Fruit fly (Drosophila melanogaster): Measurements from ENCODE around the gene CG42699.

The CG42699 gene

DNA sequence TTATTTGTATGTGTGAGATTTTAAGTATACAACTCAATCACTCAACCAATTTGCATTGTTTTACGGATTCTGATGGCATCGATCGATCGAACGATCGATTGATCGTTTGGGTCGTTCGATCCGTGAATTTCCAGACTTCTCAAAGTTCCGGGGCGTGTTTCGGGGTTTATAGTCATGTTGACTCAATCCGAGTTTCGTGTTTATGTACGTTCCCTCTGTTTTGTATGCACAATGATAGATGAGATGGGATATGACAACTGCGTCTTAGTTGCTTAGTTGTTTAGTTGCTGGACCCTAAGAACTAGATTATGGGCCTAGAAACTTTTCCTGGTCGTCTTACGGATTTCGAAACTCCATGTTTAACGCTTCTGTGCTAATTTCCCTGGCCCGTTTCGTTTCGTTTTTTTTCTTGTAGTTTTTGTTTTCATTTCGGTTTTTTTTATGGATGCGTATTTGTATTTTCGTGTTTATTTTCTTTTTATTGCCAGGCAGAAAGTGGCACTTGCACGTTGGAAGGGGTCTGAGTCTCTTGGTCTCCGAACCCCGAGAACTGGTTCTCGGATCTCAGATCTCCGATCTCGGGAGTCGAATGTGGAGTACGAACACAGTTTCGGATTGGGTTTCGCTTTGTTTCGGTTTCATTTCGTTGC is 4.4 kb downstream of the CG42699 start:
- TF ChIP-seq CG11617 (GFP tag; optimal IDR thresholded peaks at IDR 0.05) (no peak), cic (GFP tag; optimal IDR thresholded peaks at IDR 0.05) (no peak), CG1620 (GFP tag; optimal IDR thresholded peaks at IDR 0.05) (no peak), CG14711 (tag; optimal IDR thresholded peaks at IDR 0.05) (no peak), CG7045 (GFP tag; optimal IDR thresholded peaks at IDR 0.05) (no peak), Clk (GFP tag; optimal IDR thresholded peaks at IDR 0.05) (no peak), bab1 (GFP tag; optimal IDR thresholded peaks at IDR 0.05) (no peak), ovo (GFP tag; optimal IDR thresholded peaks at IDR 0.05) (no peak), pad (GFP tag; optimal IDR thresholded peaks at IDR 0.05) (no peak), CG7101 (tag; optimal IDR thresholded peaks at IDR 0.05) (no peak), Mnt (GFP tag; optimal IDR thresholded peaks at IDR 0.05) (no peak), toe (GFP tag; optimal IDR thresholded peaks at IDR 0.05) (no peak), CG5204 (GFP tag; optimal IDR thresholded peaks at IDR 0.05) (no peak), kay (GFP tag; ENCODE audit: borderline replicate concordance) (no peak), Hr96 (GFP tag; optimal IDR thresholded peaks at IDR 0.05) (no peak), tj (GFP tag; optimal IDR thresholded peaks at IDR 0.05) (no peak), CG33017 (tag; optimal IDR thresholded peaks at IDR 0.05) (no peak)

DNA sequence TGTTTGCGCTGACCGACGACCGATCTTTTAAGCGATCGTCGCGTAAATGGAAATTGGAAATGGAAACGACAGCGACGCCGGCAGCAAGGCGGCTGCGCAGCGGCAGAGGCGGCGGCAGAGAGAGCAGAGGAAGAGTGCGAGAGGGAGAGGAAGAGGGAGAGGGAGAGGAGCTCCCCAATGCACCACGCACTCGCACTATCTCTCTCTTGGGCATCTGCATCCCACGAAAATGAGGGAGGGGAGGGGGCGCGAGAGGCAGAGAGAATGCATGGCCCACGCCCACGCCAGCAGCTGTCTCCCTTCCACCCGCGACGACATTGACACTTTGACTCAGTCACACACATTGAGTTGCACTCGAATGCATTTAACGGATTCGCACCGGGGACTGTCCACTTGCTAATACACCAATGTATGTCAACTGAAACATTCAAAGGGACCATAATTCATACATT is 6.4 kb downstream of the CG42699 start, which contains the start of gene CG3097:
TSS of gene CG3097 (minus strand) at position 51 of the 452 bp plus-strand sequence.
- TF ChIP-seq CG5204 (GFP tag; optimal IDR thresholded peaks at IDR 0.05) (no peak), pad (GFP tag; optimal IDR thresholded peaks at IDR 0.05) (peak; percentile 81)

DNA sequence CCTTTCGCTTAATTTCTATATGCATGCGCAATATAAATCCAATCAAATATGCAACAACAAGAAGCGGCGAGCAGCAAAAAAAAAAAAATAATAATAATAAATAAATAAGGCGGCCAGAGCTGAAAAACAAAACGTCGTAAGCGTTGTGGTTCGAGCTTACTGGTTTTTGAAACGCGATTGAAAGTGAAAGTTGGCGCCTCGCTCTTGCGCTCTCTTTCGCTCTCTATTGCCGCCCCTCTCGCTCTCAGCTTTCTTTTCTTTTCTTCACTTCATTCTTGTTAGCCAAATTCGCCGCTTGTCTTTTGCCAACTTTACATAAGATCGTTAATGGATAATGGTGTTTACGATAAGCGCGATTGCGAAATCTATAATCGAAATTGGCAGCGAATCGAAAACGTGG is 8.1 kb downstream of the CG42699 start:
- TF ChIP-seq CG11617 (GFP tag; optimal IDR thresholded peaks at IDR 0.05) (no peak), toe (GFP tag; optimal IDR thresholded peaks at IDR 0.05) (no peak), pad (GFP tag; optimal IDR thresholded peaks at IDR 0.05) (no peak)

DNA sequence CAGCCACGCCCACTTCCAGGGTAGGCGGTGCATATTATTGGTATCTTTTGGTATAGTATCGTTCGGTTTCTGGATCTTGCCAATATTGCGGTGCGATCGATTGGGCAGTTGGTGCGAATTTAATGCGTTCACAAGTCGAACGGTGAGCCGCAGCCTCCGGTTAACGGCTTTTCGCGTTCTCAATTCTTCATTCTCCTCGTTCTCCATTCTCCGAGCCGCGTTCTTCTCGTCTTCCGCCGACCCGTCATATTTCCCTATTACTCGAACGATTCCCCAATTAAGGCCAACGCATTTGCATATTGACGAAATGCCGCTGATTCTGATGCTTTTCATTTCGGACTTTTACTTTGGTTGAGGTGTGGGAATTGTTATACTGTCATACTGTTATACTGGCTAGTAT is 12.2 kb downstream of the CG42699 start, which contains the start of gene CG42264:
TSS of gene CG42264 (minus strand) at position 101 of the 400 bp plus-strand sequence.
- no peak for TF ChIP-seq CG7101 (tag; optimal IDR thresholded peaks at IDR 0.05)
- no peak for TF ChIP-seq pad (GFP tag; optimal IDR thresholded peaks at IDR 0.05)
- TF ChIP-seq Crg-1 (GFP tag; optimal IDR thresholded peaks at IDR 0.05) = no peak

DNA sequence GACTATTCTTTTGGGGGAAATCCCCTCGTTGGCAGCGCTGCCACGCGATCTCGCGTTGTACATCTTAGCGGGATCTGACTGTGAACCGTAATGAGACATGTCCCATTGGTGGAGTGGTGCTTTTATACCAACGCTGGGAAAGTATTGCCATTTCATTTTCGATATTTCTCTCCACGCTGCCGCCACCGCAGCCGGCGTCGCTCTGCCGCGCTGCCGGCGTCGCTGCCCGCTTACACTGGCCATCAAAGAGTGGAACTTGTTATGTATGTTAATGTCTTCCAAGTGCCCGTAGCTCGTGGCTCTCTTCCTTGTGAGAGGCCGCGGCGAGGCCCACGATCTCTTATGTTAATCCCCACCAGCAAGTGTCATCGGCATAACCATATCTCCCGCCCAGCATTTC is 17.2 kb downstream of the CG42699 start, which contains the start of gene CG3108:
TSS of gene CG3108 (minus strand) at position 101 of the 400 bp plus-strand sequence.
- no peak for TF ChIP-seq Crg-1 (GFP tag; optimal IDR thresholded peaks at IDR 0.05)
- TF ChIP-seq Clk (GFP tag; optimal IDR thresholded peaks at IDR 0.05) = no peak
- no peak for TF ChIP-seq Mnt (GFP tag; optimal IDR thresholded peaks at IDR 0.05)
- no peak for TF ChIP-seq toe (GFP tag; optimal IDR thresholded peaks at IDR 0.05)
- no peak for TF ChIP-seq ovo (GFP tag; optimal IDR thresholded peaks at IDR 0.05)
- TF ChIP-seq cic (GFP tag; optimal IDR thresholded peaks at IDR 0.05) = no peak

DNA sequence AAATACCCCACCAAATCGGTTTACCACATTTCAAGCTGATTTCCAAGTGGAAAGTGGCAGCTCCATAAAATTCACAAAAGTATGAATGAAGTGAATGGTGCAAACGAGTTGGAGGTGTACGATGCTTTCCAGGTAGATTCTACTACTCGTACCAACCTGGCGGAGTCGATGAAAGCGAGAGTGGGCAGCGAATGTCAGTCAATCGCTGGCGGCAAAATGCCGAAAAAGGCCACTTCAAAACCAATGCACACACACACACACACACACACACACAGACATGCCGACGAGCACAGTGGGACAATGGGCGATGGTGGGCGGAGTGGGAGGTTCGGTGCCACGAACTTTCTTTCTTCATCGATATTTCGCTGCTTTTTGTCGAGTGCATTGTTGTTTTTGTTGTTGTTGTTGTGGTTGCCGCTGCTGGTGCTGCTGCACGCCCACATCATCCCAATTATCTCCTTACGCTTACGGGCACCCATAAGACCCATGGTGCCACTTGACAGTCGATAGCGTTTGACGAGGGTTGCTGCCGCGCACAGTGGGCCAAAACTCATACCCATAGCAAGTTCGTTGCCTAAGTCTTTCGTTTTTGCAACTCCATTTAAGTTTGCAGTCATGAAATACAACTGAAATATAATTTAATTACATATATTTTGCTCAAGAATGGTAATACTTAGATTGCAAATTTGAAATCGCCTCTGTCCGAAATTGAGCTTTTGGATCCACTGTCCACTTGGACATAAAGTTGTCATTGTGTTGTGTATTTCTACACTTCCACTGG is 19.1 kb downstream of the CG42699 start:
- no peak for TF ChIP-seq CG12768 (GFP tag; optimal IDR thresholded peaks at IDR 0.05)
- no peak for TF ChIP-seq ovo (GFP tag; optimal IDR thresholded peaks at IDR 0.05)
- no peak for TF ChIP-seq Clk (GFP tag; optimal IDR thresholded peaks at IDR 0.05)
- no peak for TF ChIP-seq Hr96 (GFP tag; optimal IDR thresholded peaks at IDR 0.05)
- TF ChIP-seq CG33017 (tag; optimal IDR thresholded peaks at IDR 0.05) = no peak
- no peak for TF ChIP-seq pad (GFP tag; optimal IDR thresholded peaks at IDR 0.05)

DNA sequence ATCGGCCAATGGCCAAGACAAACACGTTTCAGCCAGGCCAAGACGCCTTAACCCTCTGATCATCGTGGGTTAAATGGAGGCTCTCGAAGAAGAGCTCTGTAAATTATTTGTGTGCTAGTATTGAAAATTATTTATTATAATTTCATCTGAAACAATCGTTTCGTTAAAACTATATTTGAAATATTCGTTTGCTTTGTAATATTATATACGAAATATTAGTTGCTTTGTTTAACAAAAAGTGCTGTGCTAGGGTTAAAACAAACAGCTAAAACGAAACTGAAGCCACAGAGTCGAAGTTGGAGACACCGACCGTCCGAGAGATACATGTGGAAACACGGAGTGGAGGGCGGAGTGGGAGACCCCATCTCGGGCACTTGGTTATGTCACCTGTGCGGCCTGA is 22.2 kb downstream of the CG42699 start:
- TF ChIP-seq CG12768 (GFP tag; optimal IDR thresholded peaks at IDR 0.05) (no peak), cic (GFP tag; optimal IDR thresholded peaks at IDR 0.05) (no peak), CG11617 (GFP tag; optimal IDR thresholded peaks at IDR 0.05) (no peak), Clk (GFP tag; optimal IDR thresholded peaks at IDR 0.05) (no peak), cnc (optimal IDR thresholded peaks at IDR 0.05) (no peak), ovo (GFP tag; optimal IDR thresholded peaks at IDR 0.05) (no peak), bab1 (GFP tag; optimal IDR thresholded peaks at IDR 0.05) (no peak)

DNA sequence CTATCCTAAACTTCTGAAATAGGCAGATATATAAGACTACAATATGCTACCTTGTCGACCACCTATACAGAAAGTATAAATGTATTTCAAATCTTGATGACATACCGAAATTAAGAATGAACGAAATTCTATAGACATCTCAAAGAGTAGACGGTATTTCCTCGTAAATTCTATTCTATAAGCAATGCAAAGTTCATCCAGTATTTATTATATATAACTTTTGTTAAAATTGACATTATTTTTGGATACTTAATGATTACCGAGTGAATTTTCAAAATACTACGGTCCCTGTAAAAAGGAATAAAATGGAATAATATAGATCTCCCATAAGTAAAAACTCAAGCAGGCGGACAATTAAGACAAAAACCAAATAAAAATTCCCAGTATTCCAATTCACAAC is 24.8 kb downstream of the CG42699 start, which contains the start of gene CG15767:
TSS of gene CG15767 (plus strand) at position 301 of the 400 bp plus-strand sequence.
- TF ChIP-seq CG5204 (GFP tag; optimal IDR thresholded peaks at IDR 0.05) (no peak), cic (GFP tag; optimal IDR thresholded peaks at IDR 0.05) (no peak), CG11617 (GFP tag; optimal IDR thresholded peaks at IDR 0.05) (no peak), CG7045 (GFP tag; optimal IDR thresholded peaks at IDR 0.05) (no peak), CG7101 (tag; optimal IDR thresholded peaks at IDR 0.05) (no peak), cnc (optimal IDR thresholded peaks at IDR 0.05) (no peak), toe (GFP tag; optimal IDR thresholded peaks at IDR 0.05) (no peak), Crg-1 (GFP tag; optimal IDR thresholded peaks at IDR 0.05) (no peak), CG14711 (tag; optimal IDR thresholded peaks at IDR 0.05) (no peak), Mnt (GFP tag; optimal IDR thresholded peaks at IDR 0.05) (no peak), ovo (GFP tag; optimal IDR thresholded peaks at IDR 0.05) (no peak), Clk (GFP tag; optimal IDR thresholded peaks at IDR 0.05) (no peak), CG12768 (GFP tag; optimal IDR thresholded peaks at IDR 0.05) (no peak), bab1 (GFP tag; optimal IDR thresholded peaks at IDR 0.05) (no peak), tj (GFP tag; optimal IDR thresholded peaks at IDR 0.05) (no peak), kay (GFP tag; ENCODE audit: borderline replicate concordance) (no peak), CG33017 (tag; optimal IDR thresholded peaks at IDR 0.05) (no peak), pad (GFP tag; optimal IDR thresholded peaks at IDR 0.05) (no peak), Hr96 (GFP tag; optimal IDR thresholded peaks at IDR 0.05) (no peak)

Data from whole organism, adult.